Fruit fly (Drosophila melanogaster) whole organism, prepupa: Measurements from ENCODE around the gene DnaJ-H.

Experiments
- CG10631 ChIP-seq: fragments of 200-800 bp; sonication (Bioruptor generic); optimal IDR thresholded peaks from 2 replicates; lab custom pipeline; 2016; ENCODE audit warnings: missing biosample characterization, missing genetic modification characterization
- CG10669 ChIP-seq: fragments of 200-800 bp; sonication (Bioruptor generic); optimal IDR thresholded peaks from 3 replicates; lab custom pipeline; 2018; ENCODE audit warnings: missing biosample characterization, mild to moderate bottlenecking, missing genetic modification characterization, moderate library complexity
- CG11762 ChIP-seq: fragments of 200-800 bp; sonication (Bioruptor generic); optimal IDR thresholded peaks from 3 replicates; lab custom pipeline; 2016; ENCODE audit warnings: missing biosample characterization, missing genetic modification characterization; ENCODE audit not compliant: insufficient read depth
- CG11902 ChIP-seq: fragments of 200-800 bp; sonication (Bioruptor generic); optimal IDR thresholded peaks from 3 replicates; lab custom pipeline; 2016; ENCODE audit warnings: missing biosample characterization, missing genetic modification characterization
- CG15336 ChIP-seq: fragments of 200-800 bp; sonication (Bioruptor generic); IDR thresholded peaks from 2 replicates; pipeline ENCODE4 v1.3.6; 2022; ENCODE audit warnings: missing biosample characterization, missing genetic modification characterization
- CG1621 ChIP-seq: fragments of 200-800 bp; sonication (Bioruptor generic); optimal IDR thresholded peaks from 3 replicates; lab custom pipeline; 2018; ENCODE audit warnings: missing biosample characterization, mild to moderate bottlenecking, missing genetic modification characterization
- CG16779 ChIP-seq: fragments of 200-800 bp; sonication (Bioruptor generic); optimal IDR thresholded peaks from 3 replicates; lab custom pipeline; 2017; ENCODE audit warnings: missing biosample characterization, mild to moderate bottlenecking, missing genetic modification characterization
- CG3032 ChIP-seq: fragments of 200-800 bp; optimal IDR thresholded peaks from 2 replicates; lab custom pipeline; 2019; ENCODE audit warnings: missing biosample characterization, mild to moderate bottlenecking, missing genetic modification characterization, moderate library complexity
- CG31627 ChIP-seq: fragments of 200-800 bp; sonication (Bioruptor generic); optimal IDR thresholded peaks from 3 replicates; lab custom pipeline; 2016; ENCODE audit warnings: missing biosample characterization, missing genetic modification characterization
- CG34406 ChIP-seq: fragments of 200-800 bp; sonication (Bioruptor generic); optimal IDR thresholded peaks from 3 replicates; lab custom pipeline; 2016; ENCODE audit warnings: missing biosample characterization, missing genetic modification characterization
- CG4318 ChIP-seq: fragments of 200-800 bp; sonication (Bioruptor generic); optimal IDR thresholded peaks from 3 replicates; lab custom pipeline; 2017; ENCODE audit warnings: missing biosample characterization, mild to moderate bottlenecking, missing genetic modification characterization
- CG6163 ChIP-seq: fragments of 200-800 bp; sonication (Bioruptor generic); IDR thresholded peaks from 3 replicates; pipeline ENCODE4 v1.3.6; 2022; ENCODE audit warnings: missing biosample characterization, missing genetic modification characterization
- CG6276 ChIP-seq: fragments of 200-800 bp; sonication (Bioruptor generic); optimal IDR thresholded peaks from 2 replicates; lab custom pipeline; 2017; ENCODE audit warnings: missing biosample characterization, mild to moderate bottlenecking, missing genetic modification characterization
- CG6854 ChIP-seq: fragments of 200-800 bp; sonication (Bioruptor generic); optimal IDR thresholded peaks from 2 replicates; lab custom pipeline; 2017; ENCODE audit warnings: missing biosample characterization, mild to moderate bottlenecking, missing genetic modification characterization
- CG8119 ChIP-seq: fragments of 200-800 bp; sonication (Bioruptor generic); IDR thresholded peaks from 3 replicates; pipeline ENCODE4 v1.3.6; 2022; ENCODE audit warnings: missing biosample characterization, missing genetic modification characterization
- Eip78C ChIP-seq: fragments of 200-800 bp; sonication (Bioruptor generic); peaks from one replicate; lab custom pipeline; 2016; ENCODE audit warnings: missing biosample characterization, missing genetic modification characterization
- Eip93F ChIP-seq: fragments of 200-800 bp; sonication (Bioruptor generic); optimal IDR thresholded peaks from 2 replicates; lab custom pipeline; 2016; ENCODE audit warnings: missing biosample characterization, mild to moderate bottlenecking, missing genetic modification characterization
- Ets21C ChIP-seq: fragments of 200-800 bp; sonication (Bioruptor generic); optimal IDR thresholded peaks from 3 replicates; lab custom pipeline; 2016; ENCODE audit warnings: missing biosample characterization, missing genetic modification characterization
- Gug ChIP-seq: fragments of 200-800 bp; sonication (Bioruptor generic); IDR thresholded peaks from 2 replicates; pipeline ENCODE4 v1.3.6; 2022; ENCODE audit warnings: missing biosample characterization, missing genetic modification characterization
- Hr38 ChIP-seq: sonication (Bioruptor generic); optimal IDR thresholded peaks from 2 replicates; lab custom pipeline; 2016; ENCODE audit warnings: missing biosample characterization, missing genetic modification characterization
- Hr39 ChIP-seq: fragments of 200-800 bp; sonication (Bioruptor generic); optimal IDR thresholded peaks from 2 replicates; lab custom pipeline; 2016; ENCODE audit warnings: missing biosample characterization, missing genetic modification characterization
- Hr4 ChIP-seq: fragments of 200-800 bp; sonication (Bioruptor generic); optimal IDR thresholded peaks from 3 replicates; lab custom pipeline; 2016; ENCODE audit warnings: missing biosample characterization, missing genetic modification characterization
- OdsH ChIP-seq: fragments of 200-800 bp; sonication (Bioruptor generic); optimal IDR thresholded peaks from 3 replicates; lab custom pipeline; 2016; ENCODE audit warnings: missing biosample characterization, missing genetic modification characterization
- Sox102F ChIP-seq: fragments of 200-800 bp; sonication (Bioruptor generic); optimal IDR thresholded peaks from 2 replicates; lab custom pipeline; 2016; ENCODE audit warnings: missing biosample characterization, mild to moderate bottlenecking, missing genetic modification characterization
- Sox14 ChIP-seq: fragments of 200-800 bp; sonication (Bioruptor generic); optimal IDR thresholded peaks from 3 replicates; lab custom pipeline; 2016; ENCODE audit warnings: missing biosample characterization, missing genetic modification characterization
- Sox15 ChIP-seq: fragments of 200-800 bp; sonication (Bioruptor generic); optimal IDR thresholded peaks from 3 replicates; lab custom pipeline; 2016; ENCODE audit warnings: missing biosample characterization, missing genetic modification characterization
- acj6 ChIP-seq: fragments of 200-800 bp; sonication (Bioruptor generic); optimal IDR thresholded peaks from 3 replicates; lab custom pipeline; 2016; ENCODE audit warnings: missing biosample characterization, missing genetic modification characterization
- dsx ChIP-seq: fragments of 200-800 bp; optimal IDR thresholded peaks from 3 replicates; lab custom pipeline; 2019; ENCODE audit warnings: missing biosample characterization, mild to moderate bottlenecking, missing genetic modification characterization, moderate library complexity; ENCODE audit not compliant: poor library complexity, severe bottlenecking
- eg ChIP-seq: fragments of 200-800 bp; sonication (Bioruptor generic); IDR thresholded peaks from 3 replicates; pipeline ENCODE4 v1.3.6; 2022; ENCODE audit warnings: missing biosample characterization, missing genetic modification characterization
- esn ChIP-seq: fragments of 200-800 bp; sonication (Bioruptor generic); optimal IDR thresholded peaks from 2 replicates; lab custom pipeline; 2016; ENCODE audit warnings: missing biosample characterization, mild to moderate bottlenecking, missing genetic modification characterization, moderate library complexity
- fkh ChIP-seq: fragments of 200-800 bp; sonication (Bioruptor generic); optimal IDR thresholded peaks from 3 replicates; lab custom pipeline; 2017; ENCODE audit warnings: missing biosample characterization, mild to moderate bottlenecking, missing genetic modification characterization, moderate library complexity
- lz ChIP-seq: fragments of 200-800 bp; sonication (Bioruptor generic); optimal IDR thresholded peaks from 3 replicates; lab custom pipeline; 2016; ENCODE audit warnings: missing biosample characterization, missing genetic modification characterization
- net ChIP-seq: fragments of 200-800 bp; sonication (Bioruptor generic); optimal IDR thresholded peaks from 3 replicates; lab custom pipeline; 2016; ENCODE audit warnings: missing biosample characterization, missing genetic modification characterization
- spab ChIP-seq: fragments of 200-800 bp; sonication (Bioruptor generic); optimal IDR thresholded peaks from 2 replicates; lab custom pipeline; 2017; ENCODE audit warnings: missing biosample characterization, mild to moderate bottlenecking, missing genetic modification characterization, missing genetic modification reagents
- ss ChIP-seq, 2 experiments: fragments of 200-800 bp; sonication (Bioruptor generic); optimal IDR thresholded peaks; 2 replicates in 1 of 2; 3 replicates in 1 of 2; lab custom pipeline; 2017 to 2018; ENCODE audit warnings: mild to moderate bottlenecking in 2 of 2, missing biosample characterization in 2 of 2, missing genetic modification characterization in 2 of 2, moderate library complexity in 1 of 2
- svp ChIP-seq: fragments of 200-800 bp; sonication (Bioruptor generic); peaks from one replicate; lab custom pipeline; 2016; ENCODE audit warnings: missing biosample characterization, missing genetic modification characterization
- topi ChIP-seq: fragments of 200-800 bp; sonication (Bioruptor generic); optimal IDR thresholded peaks from 3 replicates; lab custom pipeline; 2016; ENCODE audit warnings: missing biosample characterization, missing genetic modification characterization

The DnaJ-H gene

dm6 chr2L:13204151-13204550 is 38.3 kb upstream of the DnaJ-H start:
- TF ChIP-seq dsx (GFP tag; lab: Kevin White, UChicago) (no peak), net (GFP tag; lab: Kevin White, UChicago) (no peak), Eip78C (GFP tag; lab: Kevin White, UChicago) (peak; percentile 43), CG10669 (no peak), Hr39 (no peak), CG34406 (no peak)

DNA sequence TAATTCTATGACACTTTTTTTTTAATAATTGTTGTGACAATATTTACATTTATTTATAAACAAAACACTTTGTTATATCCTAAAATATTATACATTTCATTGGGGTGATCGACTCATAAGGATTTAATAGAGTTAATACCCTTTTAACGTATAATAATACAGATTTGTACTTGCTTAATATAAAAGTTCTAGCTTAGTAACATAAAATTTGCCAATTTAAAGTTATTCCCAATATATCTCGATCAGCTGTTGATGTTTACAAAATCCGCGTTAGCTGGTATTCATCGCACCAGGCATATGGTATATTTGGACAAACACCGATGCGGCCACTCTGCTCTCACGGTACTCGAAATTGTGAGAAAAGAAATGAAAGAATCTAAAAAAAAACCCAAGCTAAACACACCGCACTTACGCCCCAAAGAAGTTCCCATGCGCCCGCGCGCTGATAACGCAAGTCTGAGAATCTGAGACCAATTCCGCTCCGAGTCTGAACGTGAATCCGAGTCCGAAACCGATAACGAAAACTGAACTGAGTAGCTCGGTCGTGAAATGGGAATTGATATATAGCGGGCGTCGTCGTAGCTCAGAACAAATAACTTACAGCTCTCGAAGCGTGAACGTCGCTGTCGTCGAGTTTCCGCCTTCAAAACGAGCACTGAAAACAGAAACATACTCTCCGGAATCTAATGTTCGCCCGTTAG is 37.7 kb upstream of the DnaJ-H start, which contains the start of gene Pect:
Gene Pect, plus strand, starts transcription at position 326 of the 701 bp plus-strand sequence.
- TF ChIP-seq lz (GFP tag; lab: Kevin White, UChicago): peak; percentile 31
- TF ChIP-seq CG6854: peak; percentile 67
- TF ChIP-seq acj6: no peak
- TF ChIP-seq Hr4: no peak
- no peak for TF ChIP-seq CG34406
- TF ChIP-seq Sox15 (GFP tag; lab: Kevin White, UChicago): peak; percentile 13
- no peak for TF ChIP-seq CG10631
- no peak for TF ChIP-seq Eip93F (GFP tag; lab: Kevin White, UChicago)
- TF ChIP-seq Ets21C (GFP tag; lab: Kevin White, UChicago): no peak
- TF ChIP-seq CG11762 (GFP tag; lab: Kevin White, UChicago): no peak
- TF ChIP-seq esn (GFP tag; lab: Kevin White, UChicago): peak; percentile 41
- no peak for TF ChIP-seq Gug
- TF ChIP-seq eg (GFP tag; lab: Robert Waterston, UW): peak; percentile 37; the same call in 2 of the 3 replicates
- no peak for TF ChIP-seq CG10669
- peak; percentile 44 for TF ChIP-seq CG15336 (GFP tag; lab: Robert Waterston, UW)
- no peak; the same call in 1 of the 3 replicates for TF ChIP-seq CG8119 (GFP tag; lab: Robert Waterston, UW)
- TF ChIP-seq Eip78C (GFP tag; lab: Kevin White, UChicago): peak; percentile 67
- no peak for TF ChIP-seq CG31627 (GFP tag; lab: Kevin White, UChicago)
- no peak for TF ChIP-seq Hr38
- TF ChIP-seq CG6276 (GFP tag; lab: Kevin White, UChicago): no peak
- no peak for TF ChIP-seq CG11902 (GFP tag; lab: Kevin White, UChicago)
- peak; percentile 54 for TF ChIP-seq fkh (GFP tag; lab: Kevin White, UChicago)
- no peak for TF ChIP-seq Sox14 (GFP tag; lab: Kevin White, UChicago)
- TF ChIP-seq topi (GFP tag; lab: Kevin White, UChicago): no peak
- TF ChIP-seq Sox102F (GFP tag; lab: Kevin White, UChicago): no peak
- no peak for TF ChIP-seq OdsH (GFP tag; lab: Kevin White, UChicago)
- no peak for TF ChIP-seq spab (GFP tag; lab: Kevin White, UChicago)
- peak; percentile 57; the same call in 2 of the 3 replicates for TF ChIP-seq CG6163 (GFP tag; lab: Robert Waterston, UW)
- TF ChIP-seq svp: peak; percentile 73
- TF ChIP-seq CG16779 (tag; lab: Kevin White, UChicago): no peak
- TF ChIP-seq ss (GFP tag; optimal IDR thresholded peaks at IDR 0.05; lab: Kevin White, UChicago): no peak
- peak; percentile 68 for TF ChIP-seq CG3032 (tag; lab: Kevin White, UChicago)
- TF ChIP-seq CG4318 (GFP tag; lab: Kevin White, UChicago): no peak
- TF ChIP-seq, all 60 proteins: peak for 11

DNA sequence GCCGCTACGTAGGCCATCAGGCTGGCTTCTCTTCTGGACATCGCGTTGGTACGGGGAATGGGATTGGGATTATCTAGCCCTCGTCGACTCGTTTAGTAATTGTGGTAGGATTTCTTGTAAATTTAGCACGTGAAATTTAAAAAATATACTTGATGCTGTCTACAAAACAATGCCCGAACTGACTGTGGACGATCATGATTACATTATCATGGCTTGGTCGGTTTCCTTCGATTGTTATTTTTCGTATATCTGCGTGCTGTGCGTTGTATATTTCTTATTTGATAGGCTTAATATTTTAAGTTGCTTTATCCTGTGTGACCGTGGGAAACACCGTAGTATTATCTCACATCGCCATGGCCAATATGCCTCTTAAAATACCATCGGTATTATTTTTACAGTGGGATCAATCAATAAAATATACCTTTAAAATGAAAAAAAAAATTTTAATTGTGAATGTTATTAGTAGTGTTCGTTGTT is 37.1 kb upstream of the DnaJ-H start, which contains the start of gene CG16972:
Gene CG16972, minus strand, starts transcription at position 336 of the 477 bp plus-strand sequence.
- TF ChIP-seq CG8119 (GFP tag; lab: Robert Waterston, UW): 0 out of 3 replicates have a peak, but pooled peaks have one; percentile 15
- no peak for TF ChIP-seq CG6163 (GFP tag; lab: Robert Waterston, UW)
- TF ChIP-seq CG1621 (tag; lab: Kevin White, UChicago): peak; percentile 99
